Fruit fly (Drosophila melanogaster) whole organism, embryonic: Measurements from ENCODE around the gene Ntf-2r.
A peak's percentile ranks its signal among the peaks of the same experiment; 100 is the strongest.

Source experiments
- Abd-B ChIP-seq: fragments of 200-800 bp; sonication (Bioruptor generic); optimal IDR thresholded peaks from 2 replicates; lab custom pipeline; 2018; ENCODE audit warnings: missing biosample characterization, mild to moderate bottlenecking, missing genetic modification characterization, moderate library complexity
- Asciz ChIP-seq: fragments of 200-800 bp; sonication (Bioruptor generic); optimal IDR thresholded peaks from 2 replicates; lab custom pipeline; 2017; ENCODE audit warnings: missing biosample characterization, mild to moderate bottlenecking, missing genetic modification characterization, missing genetic modification reagents
- Atf3 ChIP-seq: fragments of 200-800 bp; sonication (Bioruptor generic); optimal IDR thresholded peaks from 3 replicates; lab custom pipeline; 2016; ENCODE audit warnings: missing biosample characterization, missing genetic modification characterization
- B-H2 ChIP-seq: fragments of 200-800 bp; sonication (Bioruptor generic); optimal IDR thresholded peaks from 2 replicates; lab custom pipeline; 2018; ENCODE audit warnings: missing biosample characterization, mild to moderate bottlenecking, missing genetic modification characterization
- Bteb2 ChIP-seq: fragments of 200-800 bp; sonication (Bioruptor generic); optimal IDR thresholded peaks from 2 replicates; lab custom pipeline; 2016; ENCODE audit warnings: missing biosample characterization, missing genetic modification characterization
- CG10147 ChIP-seq: fragments of 200-800 bp; sonication (Bioruptor generic); optimal IDR thresholded peaks from 2 replicates; lab custom pipeline; 2019; ENCODE audit warnings: missing biosample characterization, mild to moderate bottlenecking, missing genetic modification characterization, moderate library complexity
- CG10462 ChIP-seq: fragments of 200-800 bp; sonication (Bioruptor generic); optimal IDR thresholded peaks from 2 replicates; lab custom pipeline; 2016; ENCODE audit warnings: missing biosample characterization, missing genetic modification characterization
- CG12659 ChIP-seq: fragments of 200-800 bp; sonication (Bioruptor generic); optimal IDR thresholded peaks from 3 replicates; lab custom pipeline; 2017; ENCODE audit warnings: mild to moderate bottlenecking, missing biosample characterization, missing genetic modification reagents, missing genetic modification characterization
- CG13123 ChIP-seq: fragments of 200-800 bp; sonication (Bioruptor generic); optimal IDR thresholded peaks from 2 replicates; lab custom pipeline; 2016; ENCODE audit warnings: missing biosample characterization, missing genetic modification characterization
- CG13624 ChIP-seq: fragments of 200-800 bp; sonication (Bioruptor generic); optimal IDR thresholded peaks from 2 replicates; lab custom pipeline; 2016; ENCODE audit warnings: missing biosample characterization, missing genetic modification characterization
- CG14014 ChIP-seq: fragments of 200-800 bp; sonication (Bioruptor generic); IDR thresholded peaks from 2 replicates; pipeline ENCODE4 v1.3.6; 2022; ENCODE audit warnings: missing biosample characterization, missing genetic modification characterization
- CG17912 ChIP-seq: fragments of 200-800 bp; sonication (Bioruptor generic); optimal IDR thresholded peaks from 2 replicates; lab custom pipeline; 2018; ENCODE audit warnings: missing biosample characterization, mild to moderate bottlenecking, missing genetic modification characterization
- CG3065 ChIP-seq: fragments of 200-800 bp; sonication (Bioruptor generic); optimal IDR thresholded peaks from 2 replicates; lab custom pipeline; 2016; ENCODE audit warnings: missing biosample characterization, missing genetic modification characterization
- CG5245 ChIP-seq: fragments of 200-800 bp; sonication (Bioruptor generic); optimal IDR thresholded peaks from 3 replicates; lab custom pipeline; 2016; ENCODE audit warnings: missing biosample characterization, missing genetic modification characterization
- CG7372 ChIP-seq: fragments of 200-800 bp; sonication (Bioruptor generic); IDR thresholded peaks from 2 replicates; pipeline ENCODE4 v1.3.6; 2022; ENCODE audit warnings: missing biosample characterization, missing genetic modification characterization
- CG7839 ChIP-seq: fragments of 200-800 bp; sonication (Bioruptor generic); optimal IDR thresholded peaks from 3 replicates; lab custom pipeline; 2018; ENCODE audit warnings: missing biosample characterization, mild to moderate bottlenecking, missing genetic modification characterization, moderate library complexity
- CG9727 ChIP-seq: fragments of 200-800 bp; sonication (Bioruptor generic); optimal IDR thresholded peaks from 3 replicates; lab custom pipeline; 2017; ENCODE audit warnings: missing biosample characterization, mild to moderate bottlenecking, missing genetic modification characterization
- CrebB ChIP-seq: fragments of 200-800 bp; sonication (Bioruptor generic); optimal IDR thresholded peaks from 3 replicates; lab custom pipeline; 2018; ENCODE audit warnings: missing biosample characterization, mild to moderate bottlenecking, missing genetic modification characterization
- Dbx ChIP-seq: fragments of 200-800 bp; sonication (Bioruptor generic); IDR thresholded peaks from 3 replicates; pipeline ENCODE4 v1.3.6; 2022; ENCODE audit warnings: missing biosample characterization, missing genetic modification characterization
- E2f1 ChIP-seq: fragments of 200-800 bp; sonication (Bioruptor generic); IDR thresholded peaks from 2 replicates; pipeline ENCODE4 v1.3.6; 2022; ENCODE audit warnings: missing biosample characterization, missing genetic modification characterization
- Ets97D ChIP-seq: fragments of 200-800 bp; sonication (Bioruptor generic); optimal IDR thresholded peaks from 3 replicates; lab custom pipeline; 2016; ENCODE audit warnings: missing biosample characterization, missing genetic modification characterization
- GATAe ChIP-seq: fragments of 200-800 bp; sonication (Bioruptor generic); conservative IDR thresholded peaks from 2 replicates; pipeline ENCODE4 v1.3.6; 2022; ENCODE audit warnings: missing biosample characterization, missing genetic modification characterization
- Gug ChIP-seq: fragments of 200-800 bp; sonication (Bioruptor generic); IDR thresholded peaks from 4 replicates; pipeline ENCODE4 v1.3.6; 2022; ENCODE audit warnings: missing biosample characterization, missing genetic modification characterization
- HHEX ChIP-seq: fragments of 200-800 bp; sonication (Bioruptor generic); optimal IDR thresholded peaks from 3 replicates; lab custom pipeline; 2017; ENCODE audit warnings: missing biosample characterization, mild to moderate bottlenecking, missing genetic modification characterization, missing genetic modification reagents
- HLH3B ChIP-seq: fragments of 200-800 bp; sonication (Bioruptor generic); IDR thresholded peaks from 2 replicates; pipeline ENCODE4 v1.3.6; 2022; ENCODE audit warnings: missing biosample characterization, missing genetic modification characterization
- Neu2 ChIP-seq: fragments of 200-800 bp; sonication (Bioruptor generic); optimal IDR thresholded peaks from 3 replicates; lab custom pipeline; 2016; ENCODE audit warnings: missing biosample characterization, missing genetic modification characterization, borderline replicate concordance
- Oaz ChIP-seq: fragments of 200-800 bp; sonication (Bioruptor generic); IDR thresholded peaks from 2 replicates; pipeline ENCODE4 v1.3.6; 2022; ENCODE audit warnings: missing biosample characterization, missing genetic modification characterization
- Opbp ChIP-seq: fragments of 200-800 bp; sonication (Bioruptor generic); IDR thresholded peaks from 3 replicates; pipeline ENCODE4 v1.3.6; 2022; ENCODE audit warnings: missing biosample characterization, missing genetic modification characterization; ENCODE audit not compliant: partially characterized antibody
- Ptx1 ChIP-seq: fragments of 200-800 bp; sonication (Bioruptor generic); IDR thresholded peaks from 2 replicates; pipeline ENCODE4 v1.3.6; 2022; ENCODE audit warnings: missing biosample characterization, missing genetic modification characterization
- Rfx ChIP-seq: fragments of 200-800 bp; sonication (Bioruptor generic); IDR thresholded peaks from 2 replicates; pipeline ENCODE4 v1.3.6; 2022; ENCODE audit warnings: missing biosample characterization, missing genetic modification characterization
- Sox102F ChIP-seq: fragments of 200-800 bp; sonication (Bioruptor generic); optimal IDR thresholded peaks from 2 replicates; lab custom pipeline; 2018; ENCODE audit warnings: missing biosample characterization, mild to moderate bottlenecking, missing genetic modification characterization, moderate library complexity
- al ChIP-seq: fragments of 200-800 bp; sonication (Bioruptor generic); IDR thresholded peaks from 2 replicates; pipeline ENCODE4 v1.3.6; 2022; ENCODE audit warnings: missing biosample characterization, missing genetic modification characterization
- aop ChIP-seq: fragments of 200-800 bp; sonication (Bioruptor generic); IDR thresholded peaks from 2 replicates; pipeline ENCODE4 v1.3.6; 2022; ENCODE audit warnings: missing biosample characterization, missing genetic modification characterization
- bab2 ChIP-seq: fragments of 200-800 bp; sonication (Bioruptor generic); optimal IDR thresholded peaks from 2 replicates; lab custom pipeline; 2016; ENCODE audit warnings: missing biosample characterization, missing genetic modification characterization
- btn ChIP-seq: fragments of 200-800 bp; sonication (Bioruptor generic); optimal IDR thresholded peaks from 2 replicates; lab custom pipeline; 2016; ENCODE audit warnings: missing biosample characterization, missing genetic modification characterization
- cato ChIP-seq: fragments of 200-800 bp; sonication (Bioruptor generic); optimal IDR thresholded peaks from 2 replicates; lab custom pipeline; 2016; ENCODE audit warnings: missing biosample characterization, missing genetic modification characterization, borderline replicate concordance
- fu2 ChIP-seq: fragments of 200-800 bp; sonication (Bioruptor generic); optimal IDR thresholded peaks from 2 replicates; lab custom pipeline; 2016; ENCODE audit warnings: missing biosample characterization, missing genetic modification characterization
- gcm2 ChIP-seq: fragments of 200-800 bp; sonication (Bioruptor generic); optimal IDR thresholded peaks from 2 replicates; lab custom pipeline; 2016; ENCODE audit warnings: missing biosample characterization, missing genetic modification characterization
- gem ChIP-seq: fragments of 200-800 bp; sonication (Bioruptor generic); optimal IDR thresholded peaks from 2 replicates; lab custom pipeline; 2019; ENCODE audit warnings: missing biosample characterization, mild to moderate bottlenecking, missing genetic modification characterization, moderate library complexity
- grn ChIP-seq: fragments of 200-800 bp; sonication (Bioruptor generic); optimal IDR thresholded peaks from 3 replicates; lab custom pipeline; 2017; ENCODE audit warnings: missing biosample characterization, missing genetic modification characterization
- her ChIP-seq: fragments of 200-800 bp; sonication (Bioruptor generic); optimal IDR thresholded peaks from 2 replicates; lab custom pipeline; 2016; ENCODE audit warnings: missing biosample characterization, missing genetic modification characterization
- hkb ChIP-seq, 2 experiments: fragments of 200-800 bp in 1 of 2; fragments of >200 bp in 1 of 2; sonication (Bioruptor generic) in 1 of 2; IDR thresholded peaks in 1 of 2; optimal IDR thresholded peaks in 1 of 2; 2 replicates each; pipeline versions ENCODE4 v1.3.6 to Lab custom; 2017 to 2022; ENCODE audit warnings: missing biosample characterization in 1 of 2, missing genetic modification characterization in 1 of 2
- hth ChIP-seq: fragments of >200 bp; optimal IDR thresholded peaks from 2 replicates; lab custom pipeline; 2017; ENCODE audit warnings: inconsistent platforms
- lmd ChIP-seq: fragments of 200-800 bp; sonication (Bioruptor generic); IDR thresholded peaks from 2 replicates; pipeline ENCODE4 v1.3.6; 2022; ENCODE audit warnings: missing biosample characterization, missing genetic modification characterization
- pan ChIP-seq, 4 experiments: fragments of >200 bp in 3 of 4; fragments of 200-800 bp in 1 of 4; sonication (Bioruptor generic) in 1 of 4; optimal IDR thresholded peaks in 3 of 4; IDR thresholded peaks in 1 of 4; 2 replicates each; pipeline versions ENCODE4 v1.3.6 to Lab custom; 2017 to 2022; ENCODE audit warnings: missing biosample characterization in 2 of 4, missing genetic modification characterization in 2 of 4, mixed read lengths in 1 of 4
- repo ChIP-seq: fragments of 200-800 bp; sonication (Bioruptor generic); optimal IDR thresholded peaks from 2 replicates; lab custom pipeline; 2016; ENCODE audit warnings: missing biosample characterization, missing genetic modification characterization
- stwl ChIP-seq: fragments of 200-800 bp; sonication (Bioruptor generic); optimal IDR thresholded peaks from 3 replicates; lab custom pipeline; 2018; ENCODE audit warnings: missing biosample characterization, mild to moderate bottlenecking, missing genetic modification characterization, moderate library complexity
- twi ChIP-seq: fragments of 200-800 bp; optimal IDR thresholded peaks from 2 replicates; lab custom pipeline; 2019; ENCODE audit warnings: missing biosample characterization, mild to moderate bottlenecking, missing genetic modification characterization, moderate library complexity
- vfl ChIP-seq: fragments of 200-800 bp; sonication (Bioruptor generic); optimal IDR thresholded peaks from 2 replicates; lab custom pipeline; 2016; ENCODE audit warnings: missing biosample characterization, missing genetic modification characterization
- wdn ChIP-seq: fragments of 200-800 bp; sonication (Bioruptor generic); IDR thresholded peaks from 2 replicates; pipeline ENCODE4 v1.3.6; 2022; ENCODE audit warnings: missing biosample characterization, missing genetic modification characterization
- zfh2 ChIP-seq: fragments of 200-800 bp; sonication (Bioruptor generic); optimal IDR thresholded peaks from 2 replicates; lab custom pipeline; 2016; ENCODE audit warnings: missing biosample characterization, missing genetic modification characterization

The Ntf-2r gene

DNA sequence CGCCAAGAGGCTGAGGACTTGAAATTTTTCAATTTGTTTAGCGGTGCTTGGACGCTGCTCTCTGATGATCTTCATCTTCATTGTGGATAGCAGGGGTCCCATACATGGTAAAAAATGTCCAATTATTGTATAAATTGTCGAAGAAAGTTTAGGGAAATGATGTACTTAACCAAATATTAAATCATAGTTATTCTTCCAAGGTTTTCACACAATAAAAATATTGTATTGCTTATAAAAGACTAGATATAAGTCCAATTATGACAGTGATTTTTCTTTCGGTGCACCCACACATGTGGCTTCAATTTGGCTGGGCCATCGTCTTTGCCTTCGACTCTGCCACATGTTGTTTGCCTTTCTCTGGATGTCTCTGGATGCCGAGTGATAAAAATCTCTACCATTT, 50.4 kb downstream of the Ntf-2r start (continued):
- no peak for TF ChIP-seq CG10147 (GFP tag; lab: Kevin White, UChicago)
- peak; percentile 59; the same call in 1 of the 2 replicates for TF ChIP-seq E2f1 (GFP tag; lab: Robert Waterston, UW)
- TF ChIP-seq CG7372 (GFP tag; lab: Robert Waterston, UW): no peak
- TF ChIP-seq CG12659 (GFP tag; lab: Kevin White, UChicago): peak; percentile 23
- TF ChIP-seq Asciz: peak; percentile 35
- TF ChIP-seq wdn (GFP tag; lab: Robert Waterston, UW): no peak
- TF ChIP-seq zfh2 (GFP tag; lab: Kevin White, UChicago): no peak
- TF ChIP-seq CG5245: peak; percentile 2
- TF ChIP-seq vfl (GFP tag; lab: Kevin White, UChicago): no peak
- TF ChIP-seq CG13624 (GFP tag; lab: Kevin White, UChicago): peak; percentile 29
- TF ChIP-seq Dbx (GFP tag; lab: Robert Waterston, UW): no peak
- TF ChIP-seq repo (GFP tag; lab: Kevin White, UChicago): no peak
- no peak for TF ChIP-seq fu2 (GFP tag; lab: Kevin White, UChicago)
- TF ChIP-seq Sox102F (GFP tag; lab: Kevin White, UChicago): peak; percentile 73
- peak; percentile 11 for TF ChIP-seq bab2 (GFP tag; lab: Kevin White, UChicago)
- no peak for TF ChIP-seq CG14014 (GFP tag; lab: Robert Waterston, UW)
- no peak for TF ChIP-seq Rfx (GFP tag; lab: Robert Waterston, UW)
- TF ChIP-seq twi (tag; lab: Kevin White, UChicago): peak; percentile 97
- no peak for TF ChIP-seq btn
- no peak for TF ChIP-seq hkb (optimal IDR thresholded peaks at IDR 0.05; lab: Kevin White, UChicago)
- TF ChIP-seq hkb (GFP tag; IDR thresholded peaks at IDR 0.05; lab: Robert Waterston, UW): peak; percentile 71
- TF ChIP-seq CG10462 (GFP tag; lab: Kevin White, UChicago): peak; percentile 42
- peak; percentile 31; the same call in 1 of the 2 replicates for TF ChIP-seq al (GFP tag; lab: Robert Waterston, UW)
- no peak for TF ChIP-seq GATAe (GFP tag; lab: Robert Waterston, UW)
- peak; percentile 50 for TF ChIP-seq Atf3
- peak; percentile 62 for TF ChIP-seq CG7839 (tag; lab: Kevin White, UChicago)
- TF ChIP-seq Ets97D (GFP tag; lab: Kevin White, UChicago): no peak
- TF ChIP-seq hth: no peak
- no peak for TF ChIP-seq B-H2 (GFP tag; lab: Kevin White, UChicago)
- TF ChIP-seq gem (tag; lab: Kevin White, UChicago): peak; percentile 78
- TF ChIP-seq CG9727 (GFP tag; lab: Kevin White, UChicago): peak; percentile 69
- TF ChIP-seq HLH3B: peak; percentile 50; the same call in 1 of the 2 replicates
- TF ChIP-seq stwl (tag; lab: Kevin White, UChicago): peak; percentile 4
- no peak for TF ChIP-seq pan (optimal IDR thresholded peaks at IDR 0.05; lab: Kevin White, UChicago)
- TF ChIP-seq pan (GFP tag; optimal IDR thresholded peaks at IDR 0.05 in 1 of 2, IDR thresholded peaks at IDR 0.05 in 1 of 2): peak in 1 of 2 experiments; percentile 58
- TF ChIP-seq CrebB (tag; lab: Kevin White, UChicago): no peak
- TF ChIP-seq CG3065 (GFP tag; lab: Kevin White, UChicago): no peak
- TF ChIP-seq Abd-B (GFP tag; lab: Kevin White, UChicago): no peak
- TF ChIP-seq lmd (GFP tag; lab: Robert Waterston, UW): peak; percentile 49
- TF ChIP-seq Gug (GFP tag; lab: Robert Waterston, UW): peak; percentile 27; the same call in 1 of the 4 replicates
- no peak for TF ChIP-seq Bteb2 (GFP tag; lab: Kevin White, UChicago)
- TF ChIP-seq Neu2: no peak
- no peak for TF ChIP-seq CG17912 (GFP tag; lab: Kevin White, UChicago)
- no peak for TF ChIP-seq her (GFP tag; lab: Kevin White, UChicago)
- peak; percentile 53; the same call in 1 of the 2 replicates for TF ChIP-seq Ptx1 (GFP tag; lab: Robert Waterston, UW)
- TF ChIP-seq CG13123 (GFP tag; lab: Kevin White, UChicago): no peak
- TF ChIP-seq Oaz (GFP tag; lab: Robert Waterston, UW): no peak
- no peak for TF ChIP-seq aop (GFP tag; lab: Robert Waterston, UW)
- no peak for TF ChIP-seq gcm2 (GFP tag; lab: Kevin White, UChicago)
- no peak for TF ChIP-seq grn (GFP tag; lab: Kevin White, UChicago)
- TF ChIP-seq cato: peak; percentile 14
- TF ChIP-seq Opbp (GFP tag; lab: Robert Waterston, UW): no peak
- peak; percentile 27 for TF ChIP-seq HHEX (GFP tag; lab: Kevin White, UChicago)
